Worm (Caenorhabditis elegans) whole organism, mixed stage, embryonic: ENCODE measurements around the gene acc-2.

ENCODE experiments used
- nhr-28 ChIP-seq: fragments of 150-350 bp; optimal IDR thresholded peaks from 2 replicates; lab custom pipeline; 2014; ENCODE audit warnings: missing biosample characterization, missing genetic modification characterization
- nhr-76 ChIP-seq: sonication (generic microtip); optimal IDR thresholded peaks from 2 replicates; lab custom pipeline; 2017; ENCODE audit warnings: missing biosample characterization, missing genetic modification characterization

DNA sequence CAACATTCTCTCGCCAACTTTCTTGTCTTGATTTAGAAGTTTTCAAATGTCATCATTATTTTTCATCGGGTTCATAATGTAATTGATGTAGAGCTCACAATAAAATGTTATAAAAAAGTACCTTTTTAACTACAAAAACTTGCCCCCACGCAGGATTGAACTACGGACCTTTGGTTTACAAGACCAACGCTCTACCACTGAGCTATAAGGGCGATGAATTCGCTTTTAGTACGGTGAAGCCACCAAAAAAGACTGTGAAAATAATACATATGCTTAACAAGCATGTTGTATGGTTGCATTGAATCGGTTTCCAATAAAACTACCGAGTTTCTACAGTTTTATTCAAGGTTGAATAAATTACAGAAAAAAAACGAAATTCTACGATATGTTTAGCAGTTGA, 15.9 kb upstream of the acc-2 start:
- TF ChIP-seq nhr-28: no peak
- no peak for TF ChIP-seq nhr-76 (tag; lab: Kevin White, UChicago)
